Fruit fly (Drosophila melanogaster) Kc167 (cell line): ENCODE data around the gene aqrs.

ENCODE experiments used
- Myc ChIP-seq: fragments of >200 bp; optimal IDR thresholded peaks from 2 replicates; lab custom pipeline; 2017; ENCODE audit warnings: missing external identifiers
- Sin3A ChIP-seq: fragments of >200 bp; optimal IDR thresholded peaks from 2 replicates; lab custom pipeline; 2018; ENCODE audit warnings: missing external identifiers
- insv ChIP-seq: fragments of >200 bp; optimal IDR thresholded peaks from 3 replicates; lab custom pipeline; 2018; ENCODE audit warnings: missing external identifiers

dm6 chr3R:28806402-28806801, 48.4 kb upstream of the aqrs start, which contains the start of gene CheB98a:
- no peak for TF ChIP-seq Sin3A
- TF ChIP-seq Myc = no peak
- TF ChIP-seq insv (lab: Kevin White, UChicago) = no peak
